Worm (Caenorhabditis elegans) whole organism, L1 larva: ENCODE measurements around the gene B0336.13.

Source experiments
- C34B4.2 ChIP-seq: sonication (generic microtip); optimal IDR thresholded peaks from 2 replicates; lab custom pipeline; 2017; ENCODE audit warnings: mild to moderate bottlenecking, missing genetic modification characterization, missing compliant biosample characterization
- F16B12.6 ChIP-seq: fragments of 150-350 bp; optimal IDR thresholded peaks from 2 replicates; lab custom pipeline; 2014; ENCODE audit warnings: missing biosample characterization, missing genetic modification characterization
- aha-1 ChIP-seq: fragments of 150-350 bp; optimal IDR thresholded peaks from 2 replicates; lab custom pipeline; 2014; ENCODE audit warnings: missing biosample characterization, missing genetic modification characterization
- alr-1 ChIP-seq: fragments of 200-800 bp; sonication (Bioruptor generic); optimal IDR thresholded peaks from 2 replicates; lab custom pipeline; 2018; ENCODE audit warnings: borderline replicate concordance, mild to moderate bottlenecking, missing genetic modification characterization, missing compliant biosample characterization
- ama-1 ChIP-seq: fragments of 150-350 bp; optimal IDR thresholded peaks from 2 replicates; lab custom pipeline; 2014
- blmp-1 ChIP-seq: fragments of 150-350 bp; optimal IDR thresholded peaks from 2 replicates; lab custom pipeline; 2014; ENCODE audit warnings: missing biosample characterization, missing genetic modification characterization
- ceh-63 ChIP-seq: fragments of 200-800 bp; sonication (Bioruptor generic); optimal IDR thresholded peaks from 2 replicates; lab custom pipeline; 2018; ENCODE audit warnings: mild to moderate bottlenecking, missing genetic modification characterization, missing compliant biosample characterization
- ceh-8 ChIP-seq: fragments of 200-800 bp; sonication (Bioruptor generic); optimal IDR thresholded peaks from 2 replicates; lab custom pipeline; 2018; ENCODE audit warnings: mild to moderate bottlenecking, missing genetic modification characterization, moderate library complexity, missing compliant biosample characterization
- ceh-82 ChIP-seq, 3 experiments: fragments of 150-350 bp in 1 of 3; sonication (generic microtip) in 2 of 3; optimal IDR thresholded peaks; 2 replicates each; lab custom pipeline; 2014 to 2017; ENCODE audit warnings: missing biosample characterization in 3 of 3, missing genetic modification characterization in 3 of 3
- ceh-88 ChIP-seq: fragments of 200-800 bp; sonication (Bioruptor generic); IDR thresholded peaks from 2 replicates; pipeline ENCODE4 v1.3.6; 2022; ENCODE audit warnings: missing genetic modification characterization, missing compliant biosample characterization
- ces-1 ChIP-seq: fragments of 150-350 bp; optimal IDR thresholded peaks from 2 replicates; lab custom pipeline; 2014; ENCODE audit warnings: missing biosample characterization, missing genetic modification reagents, missing genetic modification characterization
- dpl-1 ChIP-seq, 3 experiments: fragments of 150-350 bp in 2 of 3; sonication (generic microtip) in 1 of 3; optimal IDR thresholded peaks; 2 replicates each; lab custom pipeline; 2014 to 2017; ENCODE audit warnings: missing biosample characterization in 3 of 3, missing genetic modification characterization in 3 of 3, missing genetic modification reagents in 3 of 3
- efl-1 ChIP-seq, 4 experiments: fragments of 150-350 bp; optimal IDR thresholded peaks in 3 of 4; peaks in 1 of 4; 1 replicate in 1 of 4; 2 replicates in 3 of 4; lab custom pipeline; 2014; ENCODE audit warnings: missing biosample characterization in 2 of 4, missing genetic modification characterization in 2 of 4, missing genetic modification reagents in 2 of 4
- egl-13 ChIP-seq: sonication (generic microtip); optimal IDR thresholded peaks from 2 replicates; lab custom pipeline; 2016; ENCODE audit warnings: missing genotype, missing genetic modification reagents, missing genetic modification characterization, missing compliant biosample characterization
- ets-5 ChIP-seq: fragments of 200-800 bp; sonication (Bioruptor generic); IDR thresholded peaks from 2 replicates; pipeline ENCODE4 v1.3.6; 2022; ENCODE audit warnings: missing genetic modification characterization, missing compliant biosample characterization
- fkh-10 ChIP-seq: sonication (generic microtip); optimal IDR thresholded peaks from 2 replicates; lab custom pipeline; 2017; ENCODE audit warnings: missing biosample characterization, missing genetic modification reagents, missing genetic modification characterization
- fkh-4 ChIP-seq: sonication (generic microtip); optimal IDR thresholded peaks from 2 replicates; lab custom pipeline; 2016; ENCODE audit warnings: missing compliant biosample characterization, missing genetic modification characterization, borderline replicate concordance
- fkh-8 ChIP-seq: sonication (generic microtip); optimal IDR thresholded peaks from 2 replicates; lab custom pipeline; 2016; ENCODE audit warnings: mild to moderate bottlenecking, missing genetic modification characterization, missing compliant biosample characterization
- grh-1 ChIP-seq: fragments of 200-800 bp; sonication (Bioruptor generic); IDR thresholded peaks from 2 replicates; pipeline ENCODE4 v1.3.6; 2022; ENCODE audit warnings: missing genetic modification reagents, missing genetic modification characterization, missing compliant biosample characterization
- hlh-17 ChIP-seq: fragments of 200-800 bp; sonication (Bioruptor generic); optimal IDR thresholded peaks from 2 replicates; lab custom pipeline; 2018; ENCODE audit warnings: missing genetic modification characterization, mild to moderate bottlenecking, missing compliant biosample characterization, moderate library complexity, borderline replicate concordance
- hpl-2 ChIP-seq: fragments of 150-350 bp; optimal IDR thresholded peaks from 2 replicates; lab custom pipeline; 2014; ENCODE audit warnings: missing biosample characterization, missing genetic modification reagents, missing genetic modification characterization
- irx-1 ChIP-seq: sonication (generic microtip); optimal IDR thresholded peaks from 2 replicates; lab custom pipeline; 2016; ENCODE audit warnings: missing genetic modification characterization, missing compliant biosample characterization
- jun-1 ChIP-seq: fragments of 150-350 bp; optimal IDR thresholded peaks from 2 replicates; lab custom pipeline; 2014; ENCODE audit warnings: missing biosample characterization, missing genetic modification reagents, missing genetic modification characterization
- lin-14 ChIP-seq: fragments of 200-800 bp; sonication (Bioruptor generic); optimal IDR thresholded peaks from 2 replicates; lab custom pipeline; 2018; ENCODE audit warnings: mild to moderate bottlenecking, missing genetic modification characterization, moderate library complexity, missing compliant biosample characterization
- lin-15B ChIP-seq: fragments of 150-350 bp; sonication (generic microtip); optimal IDR thresholded peaks from 3 replicates; lab custom pipeline; 2014; ENCODE audit warnings: missing biosample characterization, missing genetic modification characterization
- lin-35 ChIP-seq, 2 experiments: fragments of 150-350 bp; optimal IDR thresholded peaks; 2 replicates each; lab custom pipeline; 2014; ENCODE audit warnings: missing biosample characterization in 2 of 2, missing genetic modification characterization in 2 of 2, missing genetic modification reagents in 2 of 2
- lin-39 ChIP-seq: fragments of 150-350 bp; optimal IDR thresholded peaks from 2 replicates; lab custom pipeline; 2014; ENCODE audit warnings: missing biosample characterization, missing genetic modification reagents, missing genetic modification characterization
- lsy-2 ChIP-seq, 2 experiments: fragments of 150-350 bp; optimal IDR thresholded peaks; 2 replicates each; lab custom pipeline; 2014; ENCODE audit warnings: missing biosample characterization in 2 of 2, missing genetic modification characterization in 2 of 2
- nhr-12 ChIP-seq: sonication (generic microtip); optimal IDR thresholded peaks from 2 replicates; lab custom pipeline; 2017; ENCODE audit warnings: missing biosample characterization, missing genetic modification characterization
- nhr-20 ChIP-seq: sonication (generic microtip); optimal IDR thresholded peaks from 2 replicates; lab custom pipeline; 2016; ENCODE audit warnings: mild to moderate bottlenecking, missing genetic modification characterization, missing compliant biosample characterization
- nhr-237 ChIP-seq: fragments of 150-350 bp; optimal IDR thresholded peaks from 2 replicates; lab custom pipeline; 2014; ENCODE audit warnings: missing biosample characterization, missing genetic modification characterization
- nhr-28 ChIP-seq: fragments of 150-350 bp; optimal IDR thresholded peaks from 2 replicates; lab custom pipeline; 2014; ENCODE audit warnings: missing biosample characterization, missing genetic modification characterization
- nhr-71 ChIP-seq: sonication (generic microtip); optimal IDR thresholded peaks from 2 replicates; lab custom pipeline; 2016; ENCODE audit warnings: mild to moderate bottlenecking, missing genetic modification characterization, moderate library complexity, missing compliant biosample characterization
- nhr-84 ChIP-seq: sonication (generic microtip); optimal IDR thresholded peaks from 2 replicates; lab custom pipeline; 2017; ENCODE audit warnings: missing biosample characterization, missing genetic modification characterization
- nhr-85 ChIP-seq: sonication (generic microtip); peaks from one replicate; lab custom pipeline; 2016; ENCODE audit warnings: missing genetic modification characterization, inconsistent platforms, missing compliant biosample characterization
- pax-3 ChIP-seq: fragments of 200-800 bp; sonication (Bioruptor generic); optimal IDR thresholded peaks from 2 replicates; lab custom pipeline; 2018; ENCODE audit warnings: mild to moderate bottlenecking, missing genetic modification characterization, moderate library complexity, missing compliant biosample characterization
- snu-23 ChIP-seq: sonication (generic microtip); optimal IDR thresholded peaks from 2 replicates; lab custom pipeline; 2016; ENCODE audit warnings: missing genetic modification characterization, missing compliant biosample characterization
- sox-4 ChIP-seq: sonication (generic microtip); optimal IDR thresholded peaks from 2 replicates; lab custom pipeline; 2016; ENCODE audit warnings: missing genetic modification characterization, missing compliant biosample characterization
- sptf-1 ChIP-seq: fragments of 150-350 bp; optimal IDR thresholded peaks from 2 replicates; lab custom pipeline; 2014; ENCODE audit warnings: missing biosample characterization, missing genetic modification characterization
- unc-130 ChIP-seq: fragments of 150-350 bp; optimal IDR thresholded peaks from 2 replicates; lab custom pipeline; 2017; ENCODE audit warnings: missing biosample characterization, missing genetic modification characterization, inconsistent platforms
- unc-30 ChIP-seq: sonication (generic microtip); optimal IDR thresholded peaks from 2 replicates; lab custom pipeline; 2017; ENCODE audit warnings: missing biosample characterization, missing genetic modification characterization
- unc-98 ChIP-seq: fragments of 200-800 bp; sonication (Bioruptor generic); IDR thresholded peaks from 2 replicates; pipeline ENCODE4 v1.3.6; 2022; ENCODE audit warnings: missing genetic modification characterization, missing compliant biosample characterization
- vab-15 ChIP-seq: sonication (generic microtip); optimal IDR thresholded peaks from 2 replicates; lab custom pipeline; 2017; ENCODE audit warnings: missing genotype, mild to moderate bottlenecking, missing genetic modification characterization, missing compliant biosample characterization
- zip-4 ChIP-seq: fragments of 200-800 bp; sonication (Bioruptor generic); optimal IDR thresholded peaks from 2 replicates; lab custom pipeline; 2018; ENCODE audit warnings: mild to moderate bottlenecking, missing genetic modification characterization, moderate library complexity, missing compliant biosample characterization
- ztf-11 ChIP-seq, 2 experiments: sonication (generic microtip); optimal IDR thresholded peaks; 2 replicates each; lab custom pipeline; 2016 to 2017; ENCODE audit warnings: missing genetic modification characterization in 2 of 2, missing biosample characterization in 1 of 2, missing compliant biosample characterization in 1 of 2

The B0336.13 gene

ce11 chrIII:5663933-5664332 is 29.9 kb upstream of the B0336.13 start, which contains the start of gene par-3:
par-3 (plus strand) TSS chrIII:5664233.
- TF ChIP-seq C34B4.2 (tag; lab: Kevin White, UChicago): no peak
- TF ChIP-seq irx-1 (tag; lab: Kevin White, UChicago): no peak
- TF ChIP-seq nhr-84 (tag; lab: Kevin White, UChicago): no peak
- TF ChIP-seq nhr-20 (tag; lab: Kevin White, UChicago): no peak
- no peak for TF ChIP-seq unc-98 (GFP tag; lab: Robert Waterston, UW)
- no peak for TF ChIP-seq aha-1
- no peak for TF ChIP-seq ceh-8 (GFP tag; lab: Kevin White, UChicago)
- TF ChIP-seq fkh-4 (tag; lab: Kevin White, UChicago): no peak
- TF ChIP-seq zip-4 (GFP tag; lab: Kevin White, UChicago): no peak
- no peak for TF ChIP-seq ama-1
- TF ChIP-seq jun-1 (tag; lab: Kevin White, UChicago): no peak
- no peak for TF ChIP-seq hlh-17 (GFP tag; lab: Kevin White, UChicago)
- no peak for TF ChIP-seq ces-1 (GFP tag; lab: Kevin White, UChicago)
- TF ChIP-seq ztf-11 (tag; optimal IDR thresholded peaks at IDR 0.05; lab: Kevin White, UChicago): no peak
- no peak for TF ChIP-seq egl-13
- no peak for TF ChIP-seq nhr-12
- TF ChIP-seq ceh-82 (tag; optimal IDR thresholded peaks at IDR 0.05; lab: Kevin White, UChicago): no peak
- TF ChIP-seq grh-1 (GFP tag; lab: Robert Waterston, UW): no peak
- TF ChIP-seq, all 84 proteins: peak for 0

DNA sequence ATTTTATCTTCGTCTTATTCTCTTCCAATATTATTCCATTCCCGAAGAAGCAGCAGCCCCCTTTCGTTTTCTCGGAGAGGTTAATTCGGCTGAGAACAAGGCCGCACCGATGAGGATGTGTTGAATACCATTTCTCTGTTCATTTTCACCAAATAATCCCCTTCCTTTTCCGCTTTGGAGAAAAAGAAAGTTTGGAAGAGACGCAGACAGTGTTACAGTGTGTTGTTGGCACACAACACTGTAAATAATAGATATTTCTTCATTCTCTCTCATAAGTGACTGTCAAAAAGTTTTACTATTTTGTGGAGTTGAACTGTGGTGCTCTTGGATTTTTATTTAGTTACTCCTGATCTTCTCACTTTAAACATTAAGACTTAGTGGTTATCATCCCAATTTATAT is 28.6 kb upstream of the B0336.13 start:
- TF ChIP-seq pax-3 (tag; lab: Kevin White, UChicago) (no peak), F16B12.6 (tag; lab: Kevin White, UChicago) (no peak), ceh-63 (GFP tag; lab: Kevin White, UChicago) (no peak), ceh-88 (GFP tag; lab: Robert Waterston, UW) (no peak), efl-1 (optimal IDR thresholded peaks at IDR 0.05; lab: Kevin White, UChicago) (no peak), efl-1 (GFP tag; optimal IDR thresholded peaks at IDR 0.05 in 1 of 2; lab: Kevin White, UChicago) (peak in 1 of 2 experiments; percentile 93), unc-98 (GFP tag; lab: Robert Waterston, UW) (no peak), lin-35 (GFP tag; optimal IDR thresholded peaks at IDR 0.05; lab: Kevin White, UChicago) (peak in 1 of 2 experiments; percentile 22), blmp-1 (tag; lab: Kevin White, UChicago) (peak; percentile 94), nhr-28 (tag; lab: Kevin White, UChicago) (no peak), lin-14 (GFP tag; lab: Kevin White, UChicago) (peak; percentile 53), fkh-8 (tag; lab: Kevin White, UChicago) (no peak), lin-15B (tag; lab: Kevin White, UChicago) (no peak)

ce11 chrIII:5665710-5666109 is 28.1 kb upstream of the B0336.13 start:
- TF ChIP-seq nhr-71 (no peak), lin-14 (GFP tag; lab: Kevin White, UChicago) (peak; percentile 23), blmp-1 (tag; lab: Kevin White, UChicago) (peak; percentile 48), hpl-2 (GFP tag; lab: Kevin White, UChicago) (no peak)

ce11 chrIII:5667952-5668489 is 25.8 kb upstream of the B0336.13 start:
- no peak for TF ChIP-seq egl-13
- no peak for TF ChIP-seq vab-15 (tag; lab: Kevin White, UChicago)
- TF ChIP-seq zip-4 (GFP tag; lab: Kevin White, UChicago): no peak
- TF ChIP-seq fkh-4 (tag; lab: Kevin White, UChicago): no peak
- TF ChIP-seq ets-5: no peak
- no peak for TF ChIP-seq unc-30
- TF ChIP-seq nhr-85: peak; percentile 86
- TF ChIP-seq snu-23 (GFP tag; lab: Kevin White, UChicago): peak; percentile 20
- no peak for TF ChIP-seq sptf-1 (tag; lab: Kevin White, UChicago)
- TF ChIP-seq lsy-2 (tag; optimal IDR thresholded peaks at IDR 0.05; lab: Kevin White, UChicago): peak in 1 of 2 experiments; percentile 26
- TF ChIP-seq sox-4 (tag; lab: Kevin White, UChicago): no peak
- TF ChIP-seq lin-39 (tag; lab: Kevin White, UChicago): no peak
- peak in 2 of 3 experiments; percentile 12 to 15 for TF ChIP-seq ceh-82 (tag; optimal IDR thresholded peaks at IDR 0.05; lab: Kevin White, UChicago)
- TF ChIP-seq hlh-17 (GFP tag; lab: Kevin White, UChicago): no peak
- TF ChIP-seq unc-130 (tag; lab: Kevin White, UChicago): no peak
- TF ChIP-seq fkh-10: no peak
- no peak for TF ChIP-seq lin-15B (tag; lab: Kevin White, UChicago)
- peak in 2 of 3 experiments; percentile 15 to 16 for TF ChIP-seq dpl-1 (GFP tag; optimal IDR thresholded peaks at IDR 0.05; lab: Kevin White, UChicago)
- TF ChIP-seq nhr-71: peak; percentile 41
- no peak for TF ChIP-seq unc-98 (GFP tag; lab: Robert Waterston, UW)
- TF ChIP-seq nhr-237 (tag; lab: Kevin White, UChicago): no peak
- no peak for TF ChIP-seq alr-1 (tag; lab: Kevin White, UChicago)
